Fruit fly (Drosophila melanogaster): ENCODE measurements around the gene Sec5.

DNA sequence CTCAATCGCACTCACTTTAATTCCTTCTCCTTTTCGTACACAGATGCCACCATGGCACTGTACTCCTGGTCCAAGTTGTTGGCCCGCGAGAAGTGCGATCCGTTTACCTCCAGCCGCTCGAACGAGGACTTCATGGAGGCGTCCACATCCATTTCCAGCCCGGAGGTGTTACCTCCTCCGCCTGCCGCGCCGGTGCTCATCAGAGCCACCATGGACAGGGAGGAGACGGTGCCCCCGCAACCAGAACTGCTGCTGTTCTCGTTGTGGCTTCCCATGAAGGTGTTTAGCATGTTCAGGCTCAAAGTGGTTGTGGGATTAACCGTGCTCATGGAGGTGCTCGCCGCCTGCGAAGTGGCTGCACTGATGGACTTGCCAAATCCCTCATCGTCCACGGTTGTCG, 38.4 kb downstream of the Sec5 start:
- TF ChIP-seq EcR (GFP tag; optimal IDR thresholded peaks at IDR 0.05) (no peak), pan (optimal IDR thresholded peaks at IDR 0.05) (no peak), usp (GFP tag; optimal IDR thresholded peaks at IDR 0.05) (no peak), psq (optimal IDR thresholded peaks at IDR 0.05) (no peak), CG8478 (optimal IDR thresholded peaks at IDR 0.05) (no peak), Dll (optimal IDR thresholded peaks at IDR 0.05) (no peak)

Measured in whole organism.